Worm (Caenorhabditis elegans): ENCODE measurements around the gene fbxa-155.

The fbxa-155 gene

ce11 chrIII:9984604-9985003, 25.4 kb downstream of the fbxa-155 start:
- TF ChIP-seq ztf-29 (GFP tag; IDR thresholded peaks at IDR 0.05) = no peak

ce11 chrIII:9982119-9982642, 27.8 kb downstream of the fbxa-155 start:
- TF ChIP-seq med-1 (GFP tag; optimal IDR thresholded peaks at IDR 0.05; ENCODE audit: insufficient read depth) = no peak
- no peak for TF ChIP-seq klf-2 (GFP tag; conservative IDR thresholded peaks at IDR 0.05)
- TF ChIP-seq T22C8.4 (GFP tag; IDR thresholded peaks at IDR 0.05) = no peak
- TF ChIP-seq flt-1 (GFP tag; IDR thresholded peaks at IDR 0.05) = no peak
- no peak for TF ChIP-seq ref-1 (GFP tag; conservative IDR thresholded peaks at IDR 0.05)
- TF ChIP-seq cog-1 (tag; optimal IDR thresholded peaks at IDR 0.05) = no peak
- TF ChIP-seq ztf-23 (GFP tag; IDR thresholded peaks at IDR 0.05) = no peak

DNA sequence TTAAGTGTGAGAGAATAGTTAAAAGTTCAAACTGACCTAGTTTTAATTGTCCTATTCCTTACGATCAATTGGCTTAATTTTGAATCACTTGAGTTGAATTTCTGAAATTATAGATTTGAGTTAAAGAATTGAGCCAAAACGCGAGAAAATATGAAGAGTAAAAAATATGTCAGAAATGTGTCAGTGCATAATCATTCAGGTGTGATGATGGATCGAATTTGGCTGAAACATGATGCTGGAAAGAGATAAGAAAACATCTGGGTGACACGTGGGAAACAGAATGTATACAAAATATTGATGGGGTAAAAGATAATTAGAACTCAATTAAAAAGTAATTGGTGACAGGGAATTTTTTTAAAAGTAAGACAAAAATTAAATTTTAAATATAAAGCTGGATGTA, 36.3 kb downstream of the fbxa-155 start, which contains the start of gene R10E12.2:
Gene R10E12.2 (minus strand): TSS at position 101 of the 400 bp plus-strand sequence.
- no peak for TF ChIP-seq ztf-29 (GFP tag; IDR thresholded peaks at IDR 0.05)
- TF ChIP-seq klf-2 (GFP tag; conservative IDR thresholded peaks at IDR 0.05) = no peak
- no peak for TF ChIP-seq med-1 (GFP tag; optimal IDR thresholded peaks at IDR 0.05; ENCODE audit: insufficient read depth)
- no peak for TF ChIP-seq ztf-23 (GFP tag; IDR thresholded peaks at IDR 0.05)
- no peak for TF ChIP-seq flt-1 (GFP tag; IDR thresholded peaks at IDR 0.05)
- TF ChIP-seq cog-1 (tag; optimal IDR thresholded peaks at IDR 0.05) = no peak
- no peak for TF ChIP-seq tab-1 (GFP tag; IDR thresholded peaks at IDR 0.05)
- no peak for TF ChIP-seq T22C8.4 (GFP tag; IDR thresholded peaks at IDR 0.05)
- TF ChIP-seq ref-1 (GFP tag; conservative IDR thresholded peaks at IDR 0.05) = no peak

DNA sequence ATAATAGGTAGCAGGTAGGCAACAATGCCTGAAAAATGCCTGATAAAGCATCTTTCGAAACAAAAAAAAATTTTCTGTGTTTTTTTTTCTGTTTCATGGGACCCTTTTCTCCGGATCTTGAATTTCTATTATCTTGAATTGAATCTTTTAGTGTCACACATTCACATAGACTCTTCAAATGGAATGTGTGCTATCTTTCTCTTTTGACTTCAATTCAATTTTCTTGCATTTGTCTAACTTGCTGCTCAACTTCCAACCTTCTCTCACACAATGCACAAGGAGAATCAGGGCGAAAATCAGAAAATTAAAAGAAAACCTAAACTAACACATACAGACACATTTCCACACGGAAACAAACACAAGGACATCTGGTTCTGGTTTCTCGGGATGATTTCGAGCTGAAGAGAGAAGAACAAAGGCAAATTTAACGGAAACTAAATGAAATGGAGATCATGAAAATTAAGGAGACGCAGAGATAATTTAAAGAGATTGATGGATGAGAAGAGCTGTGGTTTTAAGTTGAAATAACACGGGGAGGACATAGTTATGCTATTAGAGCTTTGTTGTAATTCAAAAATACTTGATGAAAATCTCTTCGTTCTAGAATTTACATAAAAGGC, 37.7 kb downstream of the fbxa-155 start:
- TF ChIP-seq cog-1 (tag; optimal IDR thresholded peaks at IDR 0.05) (no peak), ztf-29 (GFP tag; IDR thresholded peaks at IDR 0.05) (no peak), med-1 (GFP tag; optimal IDR thresholded peaks at IDR 0.05; ENCODE audit: insufficient read depth) (no peak), T22C8.4 (GFP tag; IDR thresholded peaks at IDR 0.05) (no peak), flt-1 (GFP tag; IDR thresholded peaks at IDR 0.05) (no peak), tab-1 (GFP tag; IDR thresholded peaks at IDR 0.05) (no peak), ref-1 (GFP tag; conservative IDR thresholded peaks at IDR 0.05) (no peak), klf-2 (GFP tag; conservative IDR thresholded peaks at IDR 0.05) (no peak), ztf-23 (GFP tag; IDR thresholded peaks at IDR 0.05) (no peak)

DNA sequence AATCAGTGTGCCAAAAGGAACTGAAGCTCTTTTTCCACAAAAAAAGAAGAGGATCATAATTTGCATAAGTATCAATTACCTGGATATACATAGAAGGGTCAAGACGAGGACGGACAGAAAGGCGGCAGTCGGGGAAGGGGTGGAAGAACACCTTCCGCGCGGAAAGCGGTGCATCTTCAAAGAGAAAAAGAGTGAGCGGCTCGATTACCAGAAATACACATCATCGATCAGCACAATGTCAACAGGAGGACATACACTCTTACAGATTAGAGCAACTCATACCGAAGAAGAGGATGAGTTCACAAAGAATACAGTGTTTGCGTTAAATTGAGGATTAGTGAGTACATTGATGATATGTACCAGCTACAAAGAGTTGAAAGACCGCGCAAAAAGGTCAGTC, 40.6 kb downstream of the fbxa-155 start:
- no peak for TF ChIP-seq T22C8.4 (GFP tag; IDR thresholded peaks at IDR 0.05)
- no peak for TF ChIP-seq tab-1 (GFP tag; IDR thresholded peaks at IDR 0.05)
- TF ChIP-seq med-1 (GFP tag; optimal IDR thresholded peaks at IDR 0.05; ENCODE audit: insufficient read depth) = no peak
- no peak for TF ChIP-seq ref-1 (GFP tag; conservative IDR thresholded peaks at IDR 0.05)
- TF ChIP-seq cog-1 (tag; optimal IDR thresholded peaks at IDR 0.05) = no peak
- no peak for TF ChIP-seq klf-2 (GFP tag; conservative IDR thresholded peaks at IDR 0.05)
- no peak for TF ChIP-seq ztf-23 (GFP tag; IDR thresholded peaks at IDR 0.05)
- TF ChIP-seq flt-1 (GFP tag; IDR thresholded peaks at IDR 0.05) = no peak
- no peak for TF ChIP-seq ztf-29 (GFP tag; IDR thresholded peaks at IDR 0.05)

- no peak for TF ChIP-seq ztf-29 (GFP tag; IDR thresholded peaks at IDR 0.05)
- no peak for TF ChIP-seq tab-1 (GFP tag; IDR thresholded peaks at IDR 0.05)
- TF ChIP-seq ref-1 (GFP tag; conservative IDR thresholded peaks at IDR 0.05) = 0 out of 2 replicates have a peak, but pooled peaks have one; percentile 36
Observed at ce11 chrIII:9965444-9965843, 44.6 kb downstream of the fbxa-155 start.

DNA sequence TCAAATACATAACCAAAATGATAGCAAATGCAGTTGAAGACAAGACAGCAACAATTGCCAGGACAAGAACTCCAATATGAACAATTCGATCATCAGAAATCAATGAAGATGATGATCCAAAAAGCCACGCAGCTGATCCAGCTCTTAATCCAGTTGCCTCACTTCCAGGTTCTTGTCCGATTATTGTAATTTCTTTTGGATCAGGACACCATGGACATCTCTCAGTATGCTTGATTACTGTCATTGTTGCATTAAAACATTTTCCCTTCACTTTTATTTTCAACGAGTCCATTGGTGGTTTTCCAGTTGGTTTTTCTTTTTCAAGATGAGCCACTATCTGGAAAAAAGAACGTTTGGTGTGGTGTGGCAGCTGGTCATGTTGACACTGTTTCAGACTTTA, 45.6 kb downstream of the fbxa-155 start:
- TF ChIP-seq med-1 (GFP tag; optimal IDR thresholded peaks at IDR 0.05; ENCODE audit: insufficient read depth) (no peak), tab-1 (GFP tag; IDR thresholded peaks at IDR 0.05) (no peak), flt-1 (GFP tag; IDR thresholded peaks at IDR 0.05) (no peak), ref-1 (GFP tag; conservative IDR thresholded peaks at IDR 0.05) (no peak), T22C8.4 (GFP tag; IDR thresholded peaks at IDR 0.05) (no peak), cog-1 (tag; optimal IDR thresholded peaks at IDR 0.05) (no peak), ztf-23 (GFP tag; IDR thresholded peaks at IDR 0.05) (no peak), ztf-29 (GFP tag; IDR thresholded peaks at IDR 0.05) (no peak), klf-2 (GFP tag; conservative IDR thresholded peaks at IDR 0.05) (no peak)

DNA sequence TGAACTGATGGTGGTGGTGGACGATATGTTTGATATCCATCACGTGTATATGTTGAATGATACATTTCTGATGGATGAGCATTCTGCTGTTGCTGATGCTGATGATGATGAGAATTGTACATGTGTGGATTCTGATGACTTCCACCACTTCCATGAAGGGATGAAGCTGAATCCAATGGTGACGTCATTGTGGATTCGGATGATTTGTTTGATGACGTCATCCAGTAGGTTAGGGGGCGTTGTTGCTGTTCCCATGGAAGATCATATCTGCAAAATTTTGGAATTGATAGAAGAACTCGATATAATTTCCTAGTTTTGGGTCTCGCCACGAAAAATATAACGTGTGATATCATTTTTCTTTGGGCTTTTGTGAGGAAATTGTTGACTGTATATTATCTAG, 46.6 kb downstream of the fbxa-155 start:
- TF ChIP-seq tab-1 (GFP tag; IDR thresholded peaks at IDR 0.05) = no peak
- TF ChIP-seq flt-1 (GFP tag; IDR thresholded peaks at IDR 0.05) = no peak
- no peak for TF ChIP-seq klf-2 (GFP tag; conservative IDR thresholded peaks at IDR 0.05)
- no peak for TF ChIP-seq T22C8.4 (GFP tag; IDR thresholded peaks at IDR 0.05)
- no peak for TF ChIP-seq ref-1 (GFP tag; conservative IDR thresholded peaks at IDR 0.05)
- TF ChIP-seq med-1 (GFP tag; optimal IDR thresholded peaks at IDR 0.05; ENCODE audit: insufficient read depth) = no peak
- TF ChIP-seq ztf-29 (GFP tag; IDR thresholded peaks at IDR 0.05) = no peak
- no peak for TF ChIP-seq ztf-23 (GFP tag; IDR thresholded peaks at IDR 0.05)
- no peak for TF ChIP-seq cog-1 (tag; optimal IDR thresholded peaks at IDR 0.05)

Data from whole organism, midembryonic.